Worm (Caenorhabditis elegans): ENCODE measurements around the gene bre-2.
A peak's percentile ranks its signal among the peaks of the same experiment; 100 is the strongest.

bre-2 gene

ce11 chrIII:13105497-13105896, 33.9 kb downstream of the bre-2 start:
- TF ChIP-seq ref-1 (GFP tag; conservative IDR thresholded peaks at IDR 0.05) (no peak), tab-1 (GFP tag; IDR thresholded peaks at IDR 0.05) (no peak), klf-2 (GFP tag; conservative IDR thresholded peaks at IDR 0.05) (no peak), ztf-29 (GFP tag; IDR thresholded peaks at IDR 0.05) (no peak), med-1 (GFP tag; optimal IDR thresholded peaks at IDR 0.05; ENCODE audit: insufficient read depth) (no peak), T22C8.4 (GFP tag; IDR thresholded peaks at IDR 0.05) (no peak), flt-1 (GFP tag; IDR thresholded peaks at IDR 0.05) (no peak), ztf-23 (GFP tag; IDR thresholded peaks at IDR 0.05) (no peak)

DNA sequence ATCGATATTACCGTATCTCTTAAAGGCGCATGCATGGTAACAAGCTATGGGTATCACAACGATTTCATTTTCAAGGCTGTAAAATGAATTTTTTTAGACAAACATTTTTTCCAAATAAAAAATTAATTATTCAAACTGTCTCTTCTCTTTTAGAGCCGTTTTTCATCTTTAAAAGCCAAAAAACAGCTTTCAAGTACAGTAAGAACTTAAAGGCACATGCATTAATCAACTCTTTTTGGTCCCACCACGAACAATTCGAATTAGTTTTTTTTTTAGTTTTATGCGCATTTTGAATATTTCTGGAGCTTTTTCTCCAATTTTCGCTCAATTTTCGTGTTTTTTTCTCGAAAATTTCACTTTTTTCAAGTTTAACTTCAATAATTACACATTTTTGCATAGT, 35.0 kb downstream of the bre-2 start:
- TF ChIP-seq cog-1 (tag; optimal IDR thresholded peaks at IDR 0.05) (no peak), ztf-23 (GFP tag; IDR thresholded peaks at IDR 0.05) (no peak), flt-1 (GFP tag; IDR thresholded peaks at IDR 0.05) (no peak), ztf-29 (GFP tag; IDR thresholded peaks at IDR 0.05) (no peak)

- TF ChIP-seq ztf-23 (GFP tag; IDR thresholded peaks at IDR 0.05) (no peak), T22C8.4 (GFP tag; IDR thresholded peaks at IDR 0.05) (no peak), flt-1 (GFP tag; IDR thresholded peaks at IDR 0.05) (no peak), ref-1 (GFP tag; conservative IDR thresholded peaks at IDR 0.05) (no peak), ztf-29 (GFP tag; IDR thresholded peaks at IDR 0.05) (no peak), tab-1 (GFP tag; IDR thresholded peaks at IDR 0.05) (no peak), klf-2 (GFP tag; conservative IDR thresholded peaks at IDR 0.05) (no peak), cog-1 (tag; optimal IDR thresholded peaks at IDR 0.05) (no peak), med-1 (GFP tag; optimal IDR thresholded peaks at IDR 0.05; ENCODE audit: insufficient read depth) (no peak)
Measured at ce11 chrIII:13103980-13104379, 35.4 kb downstream of the bre-2 start.

ce11 chrIII:13101070-13101469, 38.4 kb downstream of the bre-2 start:
- TF ChIP-seq tab-1 (GFP tag; IDR thresholded peaks at IDR 0.05) = no peak
- TF ChIP-seq ztf-29 (GFP tag; IDR thresholded peaks at IDR 0.05) = no peak
- TF ChIP-seq ref-1 (GFP tag; conservative IDR thresholded peaks at IDR 0.05) = no peak
- TF ChIP-seq T22C8.4 (GFP tag; IDR thresholded peaks at IDR 0.05) = peak; percentile 30; the same call in 1 of the 2 replicates
- TF ChIP-seq flt-1 (GFP tag; IDR thresholded peaks at IDR 0.05) = no peak

DNA sequence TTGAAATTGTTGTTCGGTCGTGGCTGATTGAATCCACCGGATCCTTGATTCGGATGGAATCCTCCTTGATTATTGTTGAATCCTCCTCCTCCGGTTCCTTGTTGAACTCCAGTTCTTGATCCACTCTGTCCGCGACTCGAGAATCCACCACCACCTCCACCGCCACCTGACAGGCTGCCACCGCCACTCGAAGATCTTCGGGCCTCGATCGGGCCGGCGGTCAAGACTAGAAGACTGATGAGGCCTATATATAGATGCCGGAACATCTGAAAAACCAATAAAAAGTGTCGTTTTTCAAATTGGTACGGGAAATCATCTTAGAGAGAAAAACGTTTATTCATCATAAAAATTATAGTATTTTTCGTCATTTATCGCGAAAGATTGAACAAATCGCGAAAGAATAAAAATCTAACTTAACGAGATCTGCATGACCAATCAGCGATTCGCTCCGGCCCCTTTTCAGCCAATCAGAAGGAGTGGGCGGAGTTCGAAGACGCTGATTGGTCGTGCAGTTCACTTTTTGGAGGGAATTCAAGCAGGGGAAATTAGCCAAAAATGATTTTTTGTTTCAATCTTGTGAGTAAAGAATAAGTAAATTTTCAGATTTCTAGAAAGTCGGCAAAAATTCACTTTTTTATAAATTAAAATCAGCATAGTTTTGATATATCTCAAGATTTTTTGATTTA, 40.1 kb downstream of the bre-2 start, which contains the start of gene pqn-83:
Gene pqn-83 (minus strand): TSS at position 272 of the 686 bp plus-strand sequence.
- TF ChIP-seq cog-1 (tag; optimal IDR thresholded peaks at IDR 0.05) (no peak), ztf-23 (GFP tag; IDR thresholded peaks at IDR 0.05) (no peak), tab-1 (GFP tag; IDR thresholded peaks at IDR 0.05) (no peak), ref-1 (GFP tag; conservative IDR thresholded peaks at IDR 0.05) (no peak), T22C8.4 (GFP tag; IDR thresholded peaks at IDR 0.05) (no peak), ztf-29 (GFP tag; IDR thresholded peaks at IDR 0.05) (no peak), klf-2 (GFP tag; conservative IDR thresholded peaks at IDR 0.05) (no peak), flt-1 (GFP tag; IDR thresholded peaks at IDR 0.05) (no peak), med-1 (GFP tag; optimal IDR thresholded peaks at IDR 0.05; ENCODE audit: insufficient read depth) (no peak)

ce11 chrIII:13092352-13092751, 47.1 kb downstream of the bre-2 start:
- TF ChIP-seq T22C8.4 (GFP tag; IDR thresholded peaks at IDR 0.05) (no peak), ztf-23 (GFP tag; IDR thresholded peaks at IDR 0.05) (peak; percentile 49; the same call in 1 of the 2 replicates)

- TF ChIP-seq ztf-29 (GFP tag; IDR thresholded peaks at IDR 0.05) (no peak), ztf-23 (GFP tag; IDR thresholded peaks at IDR 0.05) (no peak), med-1 (GFP tag; optimal IDR thresholded peaks at IDR 0.05; ENCODE audit: insufficient read depth) (no peak), tab-1 (GFP tag; IDR thresholded peaks at IDR 0.05) (no peak), T22C8.4 (GFP tag; IDR thresholded peaks at IDR 0.05) (no peak)
Measured at ce11 chrIII:13091072-13091538, 48.3 kb downstream of the bre-2 start, which contains the start of gene Y39E4B.13. TSS of gene Y39E4B.13 (plus strand) at chrIII:13091122.

- TF ChIP-seq ref-1 (GFP tag; conservative IDR thresholded peaks at IDR 0.05) = no peak
- no peak for TF ChIP-seq flt-1 (GFP tag; IDR thresholded peaks at IDR 0.05)
- no peak for TF ChIP-seq cog-1 (tag; optimal IDR thresholded peaks at IDR 0.05)
- TF ChIP-seq tab-1 (GFP tag; IDR thresholded peaks at IDR 0.05) = no peak
- no peak for TF ChIP-seq ztf-29 (GFP tag; IDR thresholded peaks at IDR 0.05)
Measured at ce11 chrIII:13087437-13087836, 52.0 kb downstream of the bre-2 start.
